Worm (Caenorhabditis elegans) whole organism, L4/young adult: Measurements from ENCODE around the gene cest-1.2.

ENCODE experiments used
- W03F9.2 ChIP-seq: fragments of 150-350 bp; optimal IDR thresholded peaks from 2 replicates; lab custom pipeline; 2014; ENCODE audit warnings: missing biosample characterization, missing genetic modification characterization
- dao-5 ChIP-seq: sonication (generic microtip); optimal IDR thresholded peaks from 2 replicates; lab custom pipeline; 2016; ENCODE audit warnings: missing genotype, missing genetic modification characterization, moderate library complexity, missing compliant biosample characterization

DNA sequence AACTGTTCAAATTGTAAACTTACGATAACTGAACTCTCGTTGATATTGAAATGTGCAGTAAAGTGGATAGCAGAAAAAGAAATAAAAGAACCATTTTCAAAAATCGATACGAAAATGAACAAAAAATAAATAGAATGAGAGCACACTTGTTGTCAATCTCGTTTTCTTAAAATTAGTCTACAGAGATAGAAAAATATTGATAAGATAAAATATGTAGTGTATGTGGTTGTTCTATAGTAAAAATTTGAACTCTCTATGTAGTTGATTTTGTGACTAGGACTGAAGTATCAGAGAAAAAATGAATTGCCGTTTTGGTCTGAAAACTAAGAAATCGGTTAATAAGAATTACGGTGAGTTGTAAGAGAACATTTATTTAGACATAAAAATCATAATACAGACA lies 10.6 kb upstream of the cest-1.2 start, which contains the start of gene cest-2.1:
- TF ChIP-seq dao-5 (tag; lab: Kevin White, UChicago) (no peak), W03F9.2 (no peak)
